Worm (Caenorhabditis elegans): ENCODE measurements around the gene C05G5.5.

ce11 chrX:14751911-14752310 lies 9.0 kb downstream of the C05G5.5 start, which contains the start of gene C05G5.3:
- no peak for TF ChIP-seq elt-3 (tag; optimal IDR thresholded peaks at IDR 0.05)
- no peak for TF ChIP-seq lin-39 (tag; optimal IDR thresholded peaks at IDR 0.05)
- no peak for TF ChIP-seq nhr-11 (tag; optimal IDR thresholded peaks at IDR 0.05)
- no peak for TF ChIP-seq zag-1 (tag; optimal IDR thresholded peaks at IDR 0.05)
- TF ChIP-seq egl-27 (tag; optimal IDR thresholded peaks at IDR 0.05), result no peak
- no peak for TF ChIP-seq nhr-76 (tag; optimal IDR thresholded peaks at IDR 0.05)
- no peak for TF ChIP-seq mdl-1 (tag; optimal IDR thresholded peaks at IDR 0.05)
- no peak for TF ChIP-seq nhr-12 (tag; optimal IDR thresholded peaks at IDR 0.05)
